Fruit fly (Drosophila melanogaster) whole organism, embryonic: ENCODE measurements around the gene Pss.

Experiments used
- Abd-B ChIP-seq: fragments of 200-800 bp; sonication (Bioruptor generic); optimal IDR thresholded peaks from 2 replicates; lab custom pipeline; 2018; ENCODE audit warnings: missing biosample characterization, mild to moderate bottlenecking, missing genetic modification characterization, moderate library complexity
- Ada2b ChIP-seq: fragments of 200-800 bp; sonication (Bioruptor generic); IDR thresholded peaks from 2 replicates; pipeline ENCODE4 v1.3.6; 2022; ENCODE audit warnings: missing biosample characterization, missing genetic modification characterization
- CG12071 ChIP-seq: fragments of 200-800 bp; sonication (Bioruptor generic); optimal IDR thresholded peaks from 3 replicates; lab custom pipeline; 2018; ENCODE audit warnings: missing biosample characterization, mild to moderate bottlenecking, missing genetic modification characterization
- CG12391 ChIP-seq: fragments of 200-800 bp; sonication (Bioruptor generic); optimal IDR thresholded peaks from 3 replicates; lab custom pipeline; 2018; ENCODE audit warnings: missing biosample characterization, mild to moderate bottlenecking, missing genetic modification characterization, moderate library complexity
- CG13296 ChIP-seq: fragments of 200-800 bp; sonication (Bioruptor generic); optimal IDR thresholded peaks from 3 replicates; lab custom pipeline; 2018; ENCODE audit warnings: missing biosample characterization, mild to moderate bottlenecking, missing genetic modification characterization
- CG13775 ChIP-seq: fragments of 200-800 bp; sonication (Bioruptor generic); optimal IDR thresholded peaks from 3 replicates; lab custom pipeline; 2017; ENCODE audit warnings: missing biosample characterization, mild to moderate bottlenecking, missing genetic modification characterization
- CG13894 ChIP-seq: fragments of 200-800 bp; sonication (Bioruptor generic); optimal IDR thresholded peaks from 3 replicates; lab custom pipeline; 2018; ENCODE audit warnings: missing biosample characterization, mild to moderate bottlenecking, missing genetic modification characterization, moderate library complexity
- CG15514 ChIP-seq: fragments of 200-800 bp; sonication (Bioruptor generic); optimal IDR thresholded peaks from 3 replicates; lab custom pipeline; 2017; ENCODE audit warnings: missing biosample characterization, missing genetic modification characterization, mild to moderate bottlenecking, moderate library complexity, missing genetic modification reagents
- CG16815 ChIP-seq: fragments of 200-800 bp; sonication (Bioruptor generic); optimal IDR thresholded peaks from 3 replicates; lab custom pipeline; 2017; ENCODE audit warnings: missing biosample characterization, mild to moderate bottlenecking, missing genetic modification characterization
- CG17359 ChIP-seq: fragments of 200-800 bp; sonication (Bioruptor generic); optimal IDR thresholded peaks from 3 replicates; lab custom pipeline; 2018; ENCODE audit warnings: missing biosample characterization, mild to moderate bottlenecking, missing genetic modification characterization, moderate library complexity
- CG2129 ChIP-seq: fragments of 200-800 bp; sonication (Bioruptor generic); IDR thresholded peaks from 2 replicates; pipeline ENCODE4 v1.3.6; 2022; ENCODE audit warnings: missing biosample characterization, missing genetic modification characterization; ENCODE audit not compliant: partially characterized antibody
- CG2889 ChIP-seq: fragments of 200-800 bp; sonication (Bioruptor generic); IDR thresholded peaks from 3 replicates; pipeline ENCODE4 v1.3.6; 2022; ENCODE audit warnings: missing biosample characterization, missing genetic modification characterization
- CG31224 ChIP-seq: fragments of 200-800 bp; sonication (Bioruptor generic); IDR thresholded peaks from 2 replicates; pipeline ENCODE4 v1.3.6; 2022; ENCODE audit warnings: missing biosample characterization, missing genetic modification characterization
- CG32767 ChIP-seq: fragments of 200-800 bp; sonication (Bioruptor generic); IDR thresholded peaks from 2 replicates; pipeline ENCODE4 v1.3.6; 2022; ENCODE audit warnings: missing biosample characterization, missing genetic modification characterization
- CG3281 ChIP-seq: fragments of 200-800 bp; sonication (Bioruptor generic); optimal IDR thresholded peaks from 3 replicates; lab custom pipeline; 2017; ENCODE audit warnings: missing biosample characterization, mild to moderate bottlenecking, missing genetic modification characterization
- CG34422 ChIP-seq: fragments of 200-800 bp; sonication (Bioruptor generic); IDR thresholded peaks from 3 replicates; pipeline ENCODE4 v1.3.6; 2022; ENCODE audit warnings: missing biosample characterization, missing genetic modification characterization
- CG4820 ChIP-seq: fragments of 200-800 bp; sonication (Bioruptor generic); optimal IDR thresholded peaks from 3 replicates; lab custom pipeline; 2016; ENCODE audit warnings: missing biosample characterization, missing genetic modification characterization
- CG6689 ChIP-seq: fragments of 200-800 bp; sonication (Bioruptor generic); IDR thresholded peaks from 2 replicates; pipeline ENCODE4 v1.3.6; 2022; ENCODE audit warnings: missing biosample characterization, missing genetic modification characterization
- CG7556 ChIP-seq: fragments of 200-800 bp; sonication (Bioruptor generic); optimal IDR thresholded peaks from 2 replicates; lab custom pipeline; 2017; ENCODE audit warnings: missing biosample characterization, mild to moderate bottlenecking, missing genetic modification characterization
- CG8388 ChIP-seq: fragments of 200-800 bp; sonication (Bioruptor generic); optimal IDR thresholded peaks from 2 replicates; lab custom pipeline; 2019; ENCODE audit warnings: missing biosample characterization, mild to moderate bottlenecking, missing genetic modification characterization, moderate library complexity
- Dbx ChIP-seq: fragments of 200-800 bp; sonication (Bioruptor generic); IDR thresholded peaks from 3 replicates; pipeline ENCODE4 v1.3.6; 2022; ENCODE audit warnings: missing biosample characterization, missing genetic modification characterization
- E2f2 ChIP-seq: fragments of 200-800 bp; sonication (Bioruptor generic); IDR thresholded peaks from 2 replicates; pipeline ENCODE4 v1.3.6; 2022; ENCODE audit warnings: missing biosample characterization, missing genetic modification characterization
- ERR ChIP-seq: fragments of 200-800 bp; sonication (Bioruptor generic); optimal IDR thresholded peaks from 2 replicates; lab custom pipeline; 2016; ENCODE audit warnings: missing biosample characterization, missing genetic modification characterization
- H2.0 ChIP-seq: fragments of 200-800 bp; sonication (Bioruptor generic); IDR thresholded peaks from 2 replicates; pipeline ENCODE4 v1.3.6; 2022; ENCODE audit warnings: missing biosample characterization, missing genetic modification characterization
- Hey ChIP-seq: fragments of 200-800 bp; sonication (Bioruptor generic); optimal IDR thresholded peaks from 3 replicates; lab custom pipeline; 2018; ENCODE audit warnings: missing biosample characterization, mild to moderate bottlenecking, missing genetic modification characterization
- Hmx ChIP-seq: fragments of 200-800 bp; sonication (Bioruptor generic); optimal IDR thresholded peaks from 2 replicates; lab custom pipeline; 2016; ENCODE audit warnings: missing biosample characterization, missing genetic modification characterization
- Lhr ChIP-seq: fragments of 200-800 bp; sonication (Bioruptor generic); optimal IDR thresholded peaks from 3 replicates; lab custom pipeline; 2017; ENCODE audit warnings: mild to moderate bottlenecking, missing biosample characterization, missing genetic modification reagents, missing genetic modification characterization
- Med ChIP-seq: fragments of 200-800 bp; sonication (Bioruptor generic); peaks from one replicate; lab custom pipeline; 2016; ENCODE audit warnings: missing biosample characterization, missing genetic modification characterization, mild to moderate bottlenecking, inconsistent platforms, moderate library complexity
- Meics ChIP-seq: fragments of 200-800 bp; sonication (Bioruptor generic); optimal IDR thresholded peaks from 2 replicates; lab custom pipeline; 2017; ENCODE audit warnings: missing biosample characterization, mild to moderate bottlenecking, missing genetic modification characterization
- Myb ChIP-seq: fragments of 200-800 bp; sonication (Bioruptor generic); optimal IDR thresholded peaks from 2 replicates; lab custom pipeline; 2016; ENCODE audit warnings: missing biosample characterization, missing genetic modification characterization
- Pdp1 ChIP-seq, 2 experiments: fragments of 200-800 bp; sonication (Bioruptor generic); optimal IDR thresholded peaks; 3 replicates each; lab custom pipeline; 2016; ENCODE audit warnings: missing biosample characterization in 2 of 2, missing genetic modification characterization in 2 of 2, mild to moderate bottlenecking in 1 of 2, moderate library complexity in 1 of 2
- Sox102F ChIP-seq: fragments of 200-800 bp; sonication (Bioruptor generic); optimal IDR thresholded peaks from 2 replicates; lab custom pipeline; 2018; ENCODE audit warnings: missing biosample characterization, mild to moderate bottlenecking, missing genetic modification characterization, moderate library complexity
- Taf1 ChIP-seq: fragments of 200-800 bp; sonication (Bioruptor generic); IDR thresholded peaks from 2 replicates; pipeline ENCODE4 v1.3.6; 2022; ENCODE audit warnings: missing biosample characterization, missing genetic modification characterization
- az2 ChIP-seq: fragments of 200-800 bp; sonication (Bioruptor generic); optimal IDR thresholded peaks from 3 replicates; lab custom pipeline; 2016; ENCODE audit warnings: missing biosample characterization, missing genetic modification characterization
- ems ChIP-seq: fragments of 200-800 bp; sonication (Bioruptor generic); optimal IDR thresholded peaks from 3 replicates; lab custom pipeline; 2016; ENCODE audit warnings: missing biosample characterization, missing genetic modification characterization
- gem ChIP-seq: fragments of 200-800 bp; sonication (Bioruptor generic); optimal IDR thresholded peaks from 2 replicates; lab custom pipeline; 2019; ENCODE audit warnings: missing biosample characterization, mild to moderate bottlenecking, missing genetic modification characterization, moderate library complexity
- her ChIP-seq: fragments of 200-800 bp; sonication (Bioruptor generic); optimal IDR thresholded peaks from 2 replicates; lab custom pipeline; 2016; ENCODE audit warnings: missing biosample characterization, missing genetic modification characterization
- ken ChIP-seq: fragments of 200-800 bp; sonication (Bioruptor generic); IDR thresholded peaks from 3 replicates; pipeline ENCODE4 v1.3.6; 2022; ENCODE audit warnings: missing biosample characterization, missing genetic modification characterization
- klu ChIP-seq: fragments of 200-800 bp; sonication (Bioruptor generic); IDR thresholded peaks from 2 replicates; pipeline ENCODE4 v1.3.6; 2022; ENCODE audit warnings: missing biosample characterization, missing genetic modification characterization
- kni ChIP-seq: fragments of 200-800 bp; sonication (Bioruptor generic); optimal IDR thresholded peaks from 3 replicates; lab custom pipeline; 2017; ENCODE audit warnings: mild to moderate bottlenecking, missing biosample characterization, missing genetic modification reagents, missing genetic modification characterization
- lola ChIP-seq, 3 experiments: fragments of >200 bp in 2 of 3; fragments of 200-800 bp in 1 of 3; sonication (Bioruptor generic) in 1 of 3; optimal IDR thresholded peaks; 2 replicates each; lab custom pipeline; 2017 to 2019; ENCODE audit warnings: missing biosample characterization in 3 of 3, missing genetic modification characterization in 3 of 3, mild to moderate bottlenecking in 1 of 3, moderate library complexity in 1 of 3
- pita ChIP-seq: fragments of 200-800 bp; sonication (Bioruptor generic); optimal IDR thresholded peaks from 2 replicates; lab custom pipeline; 2017; ENCODE audit warnings: missing biosample characterization, mild to moderate bottlenecking, missing genetic modification characterization
- sd ChIP-seq: fragments of 200-800 bp; sonication (Bioruptor generic); optimal IDR thresholded peaks from 3 replicates; lab custom pipeline; 2018; ENCODE audit warnings: missing biosample characterization, mild to moderate bottlenecking, missing genetic modification characterization, moderate library complexity
- sens ChIP-seq: fragments of 200-800 bp; sonication (Bioruptor generic); peaks from one replicate; lab custom pipeline; 2016; ENCODE audit warnings: missing biosample characterization, missing genetic modification characterization
- slp2 ChIP-seq: fragments of 200-800 bp; sonication (Bioruptor generic); optimal IDR thresholded peaks from 2 replicates; lab custom pipeline; 2016; ENCODE audit warnings: missing biosample characterization, missing genetic modification characterization
- stc ChIP-seq: fragments of 200-800 bp; sonication (Bioruptor generic); IDR thresholded peaks from 2 replicates; pipeline ENCODE4 v1.3.6; 2022; ENCODE audit warnings: missing biosample characterization, missing genetic modification characterization
- tap ChIP-seq: fragments of 200-800 bp; optimal IDR thresholded peaks from 3 replicates; lab custom pipeline; 2019; ENCODE audit warnings: missing biosample characterization, mild to moderate bottlenecking, missing genetic modification characterization, moderate library complexity
- tx ChIP-seq: fragments of 200-800 bp; sonication (Bioruptor generic); optimal IDR thresholded peaks from 2 replicates; lab custom pipeline; 2016; ENCODE audit warnings: missing biosample characterization, missing genetic modification characterization
- zen2 ChIP-seq: fragments of 200-800 bp; sonication (Bioruptor generic); IDR thresholded peaks from 3 replicates; pipeline ENCODE4 v1.3.6; 2022; ENCODE audit warnings: missing biosample characterization, missing genetic modification characterization; ENCODE audit not compliant: partially characterized antibody

Pss gene

DNA sequence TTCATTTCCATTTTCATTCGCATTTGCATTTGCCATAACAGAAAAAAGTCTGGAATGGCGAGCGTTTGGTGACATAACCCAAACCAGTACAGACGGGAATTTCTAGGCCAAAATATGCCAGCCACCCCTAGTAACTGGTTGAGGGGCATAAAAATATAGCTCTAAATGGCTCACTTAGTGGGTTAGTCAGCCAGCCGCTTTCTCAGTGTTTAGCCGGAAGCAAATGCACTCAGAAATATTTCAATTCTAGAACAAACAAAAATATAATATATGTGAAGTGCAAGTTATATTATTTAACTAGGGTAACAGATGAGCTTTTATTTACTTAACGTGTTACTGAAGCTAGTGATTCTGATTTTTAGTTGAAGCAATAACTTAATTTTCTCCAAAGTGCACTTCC is 10.9 kb upstream of the Pss start:
- TF ChIP-seq CG16815 (GFP tag; lab: Kevin White, UChicago) (no peak), Sox102F (GFP tag; lab: Kevin White, UChicago) (no peak), Lhr (no peak), tx (no peak), Pdp1 (GFP tag; optimal IDR thresholded peaks at IDR 0.05; lab: Kevin White, UChicago) (peak in 1 of 2 experiments; percentile 15), Meics (no peak), zen2 (GFP tag; lab: Robert Waterston, UW) (no peak), Taf1 (no peak), CG31224 (GFP tag; lab: Robert Waterston, UW) (no peak), sd (tag; lab: Kevin White, UChicago) (no peak), ken (GFP tag; lab: Robert Waterston, UW) (no peak), CG2889 (GFP tag; lab: Robert Waterston, UW) (no peak), CG7556 (GFP tag; lab: Kevin White, UChicago) (no peak), slp2 (GFP tag; lab: Kevin White, UChicago) (no peak), Hmx (GFP tag; lab: Kevin White, UChicago) (no peak), CG17359 (no peak), ems (no peak), CG6689 (GFP tag; lab: Robert Waterston, UW) (no peak), her (no peak), CG8388 (GFP tag; lab: Kevin White, UChicago) (no peak), gem (tag; lab: Kevin White, UChicago) (peak; percentile 0), Abd-B (no peak), H2.0 (no peak), E2f2 (GFP tag; lab: Robert Waterston, UW) (no peak), CG34422 (GFP tag; lab: Robert Waterston, UW) (no peak), stc (GFP tag; lab: Robert Waterston, UW) (no peak), tap (tag; lab: Kevin White, UChicago) (no peak), CG12391 (no peak), CG2129 (GFP tag; lab: Robert Waterston, UW) (no peak), az2 (no peak), kni (GFP tag; lab: Kevin White, UChicago) (no peak), CG3281 (GFP tag; lab: Kevin White, UChicago) (no peak), Dbx (GFP tag; lab: Robert Waterston, UW) (no peak), sens (peak; percentile 72), Myb (no peak), CG13296 (GFP tag; lab: Kevin White, UChicago) (no peak), pita (no peak), CG32767 (GFP tag; lab: Robert Waterston, UW) (no peak), Ada2b (GFP tag; lab: Robert Waterston, UW) (no peak), ERR (GFP tag; lab: Kevin White, UChicago) (no peak), CG4820 (GFP tag; lab: Kevin White, UChicago) (no peak), Hey (tag; lab: Kevin White, UChicago) (no peak), CG12071 (GFP tag; lab: Kevin White, UChicago) (no peak), CG15514 (GFP tag; lab: Kevin White, UChicago) (no peak), CG13775 (GFP tag; lab: Kevin White, UChicago) (no peak), lola (GFP tag; optimal IDR thresholded peaks at IDR 0.05; lab: Kevin White, UChicago) (peak in 1 of 3 experiments; percentile 24), klu (GFP tag; lab: Robert Waterston, UW) (no peak), Med (GFP tag; lab: Kevin White, UChicago) (peak; percentile 62), CG13894 (tag; lab: Kevin White, UChicago) (peak; percentile 15)
